Worm (Caenorhabditis elegans) whole organism, L1 larva: ENCODE measurements around the gene C32H11.4.

Experiments
- F16B12.6 ChIP-seq: fragments of 150-350 bp; optimal IDR thresholded peaks from 2 replicates; lab custom pipeline; 2014; ENCODE audit warnings: missing biosample characterization, missing genetic modification characterization
- ama-1 ChIP-seq: fragments of 150-350 bp; optimal IDR thresholded peaks from 2 replicates; lab custom pipeline; 2014
- ceh-88 ChIP-seq: fragments of 200-800 bp; sonication (Bioruptor generic); IDR thresholded peaks from 2 replicates; pipeline ENCODE4 v1.3.6; 2022; ENCODE audit warnings: missing genetic modification characterization, missing compliant biosample characterization
- nhr-12 ChIP-seq: sonication (generic microtip); optimal IDR thresholded peaks from 2 replicates; lab custom pipeline; 2017; ENCODE audit warnings: missing biosample characterization, missing genetic modification characterization
- nhr-20 ChIP-seq: sonication (generic microtip); optimal IDR thresholded peaks from 2 replicates; lab custom pipeline; 2016; ENCODE audit warnings: mild to moderate bottlenecking, missing genetic modification characterization, missing compliant biosample characterization
- nhr-237 ChIP-seq: fragments of 150-350 bp; optimal IDR thresholded peaks from 2 replicates; lab custom pipeline; 2014; ENCODE audit warnings: missing biosample characterization, missing genetic modification characterization
- nhr-77 ChIP-seq: fragments of 150-350 bp; optimal IDR thresholded peaks from 2 replicates; lab custom pipeline; 2014; ENCODE audit warnings: missing biosample characterization, missing genetic modification characterization
- tbx-2 ChIP-seq: sonication (generic microtip); optimal IDR thresholded peaks from 2 replicates; lab custom pipeline; 2016; ENCODE audit warnings: missing genetic modification characterization, missing compliant biosample characterization
- unc-62 ChIP-seq: fragments of 150-350 bp; optimal IDR thresholded peaks from 2 replicates; lab custom pipeline; 2014; ENCODE audit warnings: missing biosample characterization, missing genetic modification reagents, missing genetic modification characterization
- unc-86 ChIP-seq: sonication (generic microtip); optimal IDR thresholded peaks from 2 replicates; lab custom pipeline; 2016; ENCODE audit warnings: missing genetic modification characterization, missing compliant biosample characterization

ce11 chrIV:12871445-12871947, 49.6 kb upstream of the C32H11.4 start, which contains the start of gene clec-187:
- TF ChIP-seq unc-86 (tag; lab: Kevin White, UChicago) (no peak), tbx-2 (tag; lab: Kevin White, UChicago) (no peak), nhr-237 (tag; lab: Kevin White, UChicago) (no peak), F16B12.6 (tag; lab: Kevin White, UChicago) (no peak), nhr-12 (tag; lab: Kevin White, UChicago) (no peak), nhr-77 (tag; lab: Kevin White, UChicago) (no peak), unc-62 (GFP tag; lab: Kevin White, UChicago) (no peak), ama-1 (lab: Kevin White, UChicago) (no peak), ceh-88 (no peak), nhr-20 (no peak)
